Worm (Caenorhabditis elegans): Measurements from ENCODE around the gene nspc-15.

The nspc-15 gene

DNA sequence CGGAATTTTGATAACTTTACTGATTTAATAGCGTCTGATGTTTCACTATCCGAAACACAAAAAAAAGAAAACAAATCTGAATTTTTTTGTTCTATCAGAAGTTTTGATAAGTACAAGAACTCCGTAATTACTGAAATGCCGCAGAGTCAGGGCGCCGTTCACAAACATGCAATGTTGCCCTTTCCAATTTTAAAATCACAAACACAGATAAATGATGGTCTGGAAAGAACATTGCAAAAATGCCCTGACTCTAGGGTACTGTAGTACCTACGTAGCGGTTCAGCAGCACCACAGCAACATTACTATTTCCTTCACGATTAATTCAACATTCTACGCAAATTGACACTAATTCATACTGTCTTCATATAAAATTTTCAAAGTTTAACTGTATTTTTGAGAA lies 46.0 kb downstream of the nspc-15 start:
- TF ChIP-seq nhr-6 (tag; optimal IDR thresholded peaks at IDR 0.05) (no peak), ztf-11 (tag; optimal IDR thresholded peaks at IDR 0.05) (no peak), elt-3 (tag; optimal IDR thresholded peaks at IDR 0.05) (no peak), R02D3.7 (tag; optimal IDR thresholded peaks at IDR 0.05) (no peak), lin-39 (tag; optimal IDR thresholded peaks at IDR 0.05) (no peak), C34F6.9 (tag; optimal IDR thresholded peaks at IDR 0.05) (no peak), elt-1 (tag; optimal IDR thresholded peaks at IDR 0.05) (no peak), nhr-12 (tag; optimal IDR thresholded peaks at IDR 0.05) (no peak), unc-55 (GFP tag; optimal IDR thresholded peaks at IDR 0.05) (no peak), nhr-10 (tag; optimal IDR thresholded peaks at IDR 0.05) (no peak), nhr-23 (tag; optimal IDR thresholded peaks at IDR 0.05) (no peak), ztf-4 (tag; optimal IDR thresholded peaks at IDR 0.05) (no peak), zag-1 (tag; optimal IDR thresholded peaks at IDR 0.05) (no peak), ZK546.5 (tag; optimal IDR thresholded peaks at IDR 0.05) (no peak), gmeb-1 (tag; optimal IDR thresholded peaks at IDR 0.05) (no peak), sma-9 (GFP tag; optimal IDR thresholded peaks at IDR 0.05) (no peak), sma-9 (tag; optimal IDR thresholded peaks at IDR 0.05) (no peak)

ce11 chrX:12407297-12407696 lies 46.8 kb downstream of the nspc-15 start:
- TF ChIP-seq blmp-1 (tag; optimal IDR thresholded peaks at IDR 0.05; ENCODE audit: insufficient read depth) (no peak), F13H6.1 (tag; optimal IDR thresholded peaks at IDR 0.05) (peak; percentile 41)
